Fruit fly (Drosophila melanogaster): Measurements from ENCODE around the gene CG42831.

The CG42831 gene

DNA sequence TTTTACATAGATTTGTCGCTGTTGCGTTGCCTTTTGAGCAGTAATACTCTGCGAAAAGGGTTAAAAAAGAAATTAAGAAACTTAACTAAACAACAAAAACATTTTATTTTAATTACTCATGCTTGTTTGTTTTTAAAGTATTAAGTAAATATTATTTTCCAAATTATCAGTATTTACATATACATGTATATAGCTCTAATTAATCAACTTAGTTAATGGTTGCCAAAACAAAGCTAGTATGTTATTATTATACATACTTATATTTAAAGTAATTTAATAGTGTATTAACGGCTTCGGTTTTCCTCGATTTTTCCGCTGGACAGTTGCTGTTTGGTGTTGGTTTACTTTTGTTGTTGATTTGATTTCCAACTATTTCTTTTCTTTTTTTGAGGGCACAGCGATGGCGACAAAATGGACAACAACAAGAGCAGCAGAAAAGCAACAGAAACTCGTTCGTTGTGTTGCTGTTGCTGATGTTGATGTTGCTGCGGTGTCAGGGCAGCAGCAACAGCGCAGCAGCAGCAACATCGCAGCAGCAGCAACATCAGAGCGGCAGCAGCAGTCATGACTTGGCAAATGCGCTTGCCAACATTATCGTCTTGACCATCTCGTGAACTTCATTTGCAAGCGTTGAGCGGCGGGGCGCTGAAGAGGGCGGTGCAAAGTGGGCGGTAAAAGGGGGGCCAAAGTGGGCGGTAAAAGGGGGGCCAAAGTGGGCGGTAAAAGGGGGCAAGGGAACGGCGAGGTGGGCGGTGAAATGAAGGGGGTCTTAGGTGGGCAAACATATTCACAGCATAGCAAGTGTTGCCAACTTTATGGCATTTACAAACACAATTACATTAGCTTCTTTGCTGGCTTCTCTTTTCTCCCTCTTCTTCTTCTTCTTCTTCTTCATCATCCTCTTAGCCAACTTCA lies 47.2 kb upstream of the CG42831 start (continued):
- TF ChIP-seq CG30020 (tag; optimal IDR thresholded peaks at IDR 0.05) (peak; percentile 10), CG8388 (GFP tag; optimal IDR thresholded peaks at IDR 0.05) (peak; percentile 68), CG12104 (GFP tag; optimal IDR thresholded peaks at IDR 0.05) (no peak), ttk (GFP tag; IDR thresholded peaks at IDR 0.05) (0 out of 2 replicates have a peak, but pooled peaks have one; percentile 31), crol (GFP tag; IDR thresholded peaks at IDR 0.05) (peak; percentile 82), CG15514 (GFP tag; optimal IDR thresholded peaks at IDR 0.05) (no peak), CG10462 (GFP tag; optimal IDR thresholded peaks at IDR 0.05) (no peak), CG1647 (GFP tag; optimal IDR thresholded peaks at IDR 0.05) (no peak), prd (optimal IDR thresholded peaks at IDR 0.05) (no peak), prd (GFP tag; IDR thresholded peaks at IDR 0.05) (no peak), org-1 (GFP tag; optimal IDR thresholded peaks at IDR 0.05) (no peak), CG33213 (GFP tag; optimal IDR thresholded peaks at IDR 0.05) (no peak), exex (tag; optimal IDR thresholded peaks at IDR 0.05) (no peak), Gsc (GFP tag; IDR thresholded peaks at IDR 0.05) (no peak), CG17359 (tag; optimal IDR thresholded peaks at IDR 0.05) (peak; percentile 65), dan (GFP tag; IDR thresholded peaks at IDR 0.05) (no peak), Sox102F (GFP tag; optimal IDR thresholded peaks at IDR 0.05) (peak; percentile 85), Eip74EF (GFP tag; optimal IDR thresholded peaks at IDR 0.05) (peak in 1 of 2 experiments; percentile 80), CG9727 (GFP tag; optimal IDR thresholded peaks at IDR 0.05) (peak; percentile 22), CG10209 (GFP tag; optimal IDR thresholded peaks at IDR 0.05) (no peak), ERR (GFP tag; optimal IDR thresholded peaks at IDR 0.05) (no peak), kni (GFP tag; optimal IDR thresholded peaks at IDR 0.05) (no peak), CG10366 (GFP tag; IDR thresholded peaks at IDR 0.05) (no peak), CG7963 (GFP tag; IDR thresholded peaks at IDR 0.05; ENCODE audit: partially characterized antibody) (no peak), CG11560 (tag; IDR thresholded peaks at IDR 0.05) (no peak), Ssrp (tag; optimal IDR thresholded peaks at IDR 0.05) (peak; percentile 77), Deaf1 (tag; optimal IDR thresholded peaks at IDR 0.05) (no peak), luna (GFP tag; optimal IDR thresholded peaks at IDR 0.05) (no peak), sug (tag; optimal IDR thresholded peaks at IDR 0.05) (no peak), CG2116 (GFP tag; optimal IDR thresholded peaks at IDR 0.05) (no peak), CG12659 (GFP tag; optimal IDR thresholded peaks at IDR 0.05) (peak; percentile 6), CG7786 (GFP tag; optimal IDR thresholded peaks at IDR 0.05) (no peak), sob (GFP tag; IDR thresholded peaks at IDR 0.05) (no peak), CG14667 (GFP tag; IDR thresholded peaks at IDR 0.05) (no peak), CG4820 (GFP tag; optimal IDR thresholded peaks at IDR 0.05) (no peak), pho (GFP tag; optimal IDR thresholded peaks at IDR 0.05) (no peak), Blimp-1 (GFP tag; optimal IDR thresholded peaks at IDR 0.05) (peak; percentile 45), grau (tag; optimal IDR thresholded peaks at IDR 0.05) (peak; percentile 63), mam (GFP tag; optimal IDR thresholded peaks at IDR 0.05) (no peak), CG16813 (GFP tag; IDR thresholded peaks at IDR 0.05; ENCODE audit: partially characterized antibody) (no peak), p53 (GFP tag; optimal IDR thresholded peaks at IDR 0.05) (no peak), sd (tag; optimal IDR thresholded peaks at IDR 0.05) (no peak), CG2889 (GFP tag; IDR thresholded peaks at IDR 0.05) (no peak), sens (GFP tag) (peak; percentile 19), sqz (GFP tag; optimal IDR thresholded peaks at IDR 0.05) (peak; percentile 36), CG12071 (GFP tag; optimal IDR thresholded peaks at IDR 0.05) (no peak), Dad (GFP tag; optimal IDR thresholded peaks at IDR 0.05) (no peak), CG1832 (GFP tag; optimal IDR thresholded peaks at IDR 0.05) (no peak), Nf-YC (tag; optimal IDR thresholded peaks at IDR 0.05) (no peak)

Data from whole organism, embryonic.